Fruit fly (Drosophila melanogaster) whole organism: ENCODE data around the gene Rabex-5.

Experiments
- CG8478 ChIP-seq: fragments of >200 bp; optimal IDR thresholded peaks from 2 replicates; lab custom pipeline; 2018; ENCODE audit warnings: inconsistent platforms
- Dll ChIP-seq: fragments of >200 bp; optimal IDR thresholded peaks from 2 replicates; lab custom pipeline; 2017
- EcR ChIP-seq, 2 experiments: fragments of >200 bp; optimal IDR thresholded peaks; 2 replicates each; lab custom pipeline; 2017; ENCODE audit warnings: missing biosample characterization in 2 of 2, missing genetic modification characterization in 2 of 2, missing genetic modification reagents in 2 of 2
- pan ChIP-seq: fragments of >200 bp; optimal IDR thresholded peaks from 2 replicates; lab custom pipeline; 2017
- psq ChIP-seq: fragments of >200 bp; optimal IDR thresholded peaks from 2 replicates; lab custom pipeline; 2017
- usp ChIP-seq: fragments of >200 bp; optimal IDR thresholded peaks from 2 replicates; lab custom pipeline; 2017; ENCODE audit warnings: missing biosample characterization, missing genetic modification characterization, mixed read lengths

- TF ChIP-seq CG8478 (lab: Kevin White, UChicago) (no peak), psq (lab: Kevin White, UChicago) (no peak), Dll (lab: Kevin White, UChicago) (no peak), EcR (GFP tag; optimal IDR thresholded peaks at IDR 0.05; lab: Kevin White, UChicago) (no peak), usp (GFP tag; lab: Kevin White, UChicago) (no peak), pan (lab: Kevin White, UChicago) (no peak)
Observed at dm6 chr3L:1324818-1325625, 29.3 kb downstream of the Rabex-5 start.
